Worm (Caenorhabditis elegans) whole organism, L1 larva: ENCODE measurements around the gene mrp-6.

ENCODE experiments used
- C04F5.9 ChIP-seq: sonication (generic microtip); optimal IDR thresholded peaks from 2 replicates; lab custom pipeline; 2016; ENCODE audit warnings: missing genetic modification characterization, missing compliant biosample characterization
- C16A3.4 ChIP-seq: fragments of 150-350 bp; optimal IDR thresholded peaks from 2 replicates; lab custom pipeline; 2014; ENCODE audit warnings: missing biosample characterization, missing genetic modification characterization
- C34B4.2 ChIP-seq: sonication (generic microtip); optimal IDR thresholded peaks from 2 replicates; lab custom pipeline; 2017; ENCODE audit warnings: mild to moderate bottlenecking, missing genetic modification characterization, missing compliant biosample characterization
- F16B12.6 ChIP-seq: fragments of 150-350 bp; optimal IDR thresholded peaks from 2 replicates; lab custom pipeline; 2014; ENCODE audit warnings: missing biosample characterization, missing genetic modification characterization
- Y116A8C.19 ChIP-seq: sonication (generic microtip); optimal IDR thresholded peaks from 2 replicates; lab custom pipeline; 2016; ENCODE audit warnings: missing compliant biosample characterization, missing genetic modification characterization, borderline replicate concordance
- aha-1 ChIP-seq: fragments of 150-350 bp; optimal IDR thresholded peaks from 2 replicates; lab custom pipeline; 2014; ENCODE audit warnings: missing biosample characterization, missing genetic modification characterization
- aly-2 ChIP-seq: fragments of 150-350 bp; optimal IDR thresholded peaks from 2 replicates; lab custom pipeline; 2014; ENCODE audit warnings: missing biosample characterization, missing genetic modification characterization
- ama-1 ChIP-seq: fragments of 150-350 bp; optimal IDR thresholded peaks from 2 replicates; lab custom pipeline; 2014
- blmp-1 ChIP-seq: fragments of 150-350 bp; optimal IDR thresholded peaks from 2 replicates; lab custom pipeline; 2014; ENCODE audit warnings: missing biosample characterization, missing genetic modification characterization
- ceh-63 ChIP-seq: fragments of 200-800 bp; sonication (Bioruptor generic); optimal IDR thresholded peaks from 2 replicates; lab custom pipeline; 2018; ENCODE audit warnings: mild to moderate bottlenecking, missing genetic modification characterization, missing compliant biosample characterization
- ceh-88 ChIP-seq: fragments of 200-800 bp; sonication (Bioruptor generic); IDR thresholded peaks from 2 replicates; pipeline ENCODE4 v1.3.6; 2022; ENCODE audit warnings: missing genetic modification characterization, missing compliant biosample characterization
- ces-1 ChIP-seq: fragments of 150-350 bp; optimal IDR thresholded peaks from 2 replicates; lab custom pipeline; 2014; ENCODE audit warnings: missing biosample characterization, missing genetic modification reagents, missing genetic modification characterization
- egl-13 ChIP-seq: sonication (generic microtip); optimal IDR thresholded peaks from 2 replicates; lab custom pipeline; 2016; ENCODE audit warnings: missing genotype, missing genetic modification reagents, missing genetic modification characterization, missing compliant biosample characterization
- egl-27 ChIP-seq, 2 experiments: fragments of 150-350 bp in 1 of 2; sonication (generic microtip); optimal IDR thresholded peaks; 3 replicates each; lab custom pipeline; 2017 to 2018; ENCODE audit warnings: missing biosample characterization in 2 of 2, missing genetic modification characterization in 2 of 2, missing genetic modification reagents in 2 of 2
- elt-2 ChIP-seq: sonication (generic microtip); optimal IDR thresholded peaks from 2 replicates; lab custom pipeline; 2016; ENCODE audit warnings: missing genetic modification characterization, mild to moderate bottlenecking, inconsistent platforms, missing compliant biosample characterization, missing genetic modification reagents
- elt-3 ChIP-seq, 6 experiments: fragments of 150-350 bp in 1 of 6; sonication (generic microtip); optimal IDR thresholded peaks; 2 replicates each; lab custom pipeline; 2017 to 2018; ENCODE audit warnings: missing biosample characterization in 6 of 6, missing genetic modification characterization in 6 of 6, inconsistent platforms in 1 of 6
- ets-5 ChIP-seq: fragments of 200-800 bp; sonication (Bioruptor generic); IDR thresholded peaks from 2 replicates; pipeline ENCODE4 v1.3.6; 2022; ENCODE audit warnings: missing genetic modification characterization, missing compliant biosample characterization
- fkh-10 ChIP-seq: sonication (generic microtip); optimal IDR thresholded peaks from 2 replicates; lab custom pipeline; 2017; ENCODE audit warnings: missing biosample characterization, missing genetic modification reagents, missing genetic modification characterization
- fkh-4 ChIP-seq: sonication (generic microtip); optimal IDR thresholded peaks from 2 replicates; lab custom pipeline; 2016; ENCODE audit warnings: missing compliant biosample characterization, missing genetic modification characterization, borderline replicate concordance
- fkh-8 ChIP-seq: sonication (generic microtip); optimal IDR thresholded peaks from 2 replicates; lab custom pipeline; 2016; ENCODE audit warnings: mild to moderate bottlenecking, missing genetic modification characterization, missing compliant biosample characterization
- fos-1 ChIP-seq: fragments of 150-350 bp; optimal IDR thresholded peaks from 2 replicates; lab custom pipeline; 2014; ENCODE audit warnings: missing biosample characterization, missing genetic modification characterization
- grh-1 ChIP-seq: fragments of 200-800 bp; sonication (Bioruptor generic); IDR thresholded peaks from 2 replicates; pipeline ENCODE4 v1.3.6; 2022; ENCODE audit warnings: missing genetic modification reagents, missing genetic modification characterization, missing compliant biosample characterization
- hlh-17 ChIP-seq: fragments of 200-800 bp; sonication (Bioruptor generic); optimal IDR thresholded peaks from 2 replicates; lab custom pipeline; 2018; ENCODE audit warnings: missing genetic modification characterization, mild to moderate bottlenecking, missing compliant biosample characterization, moderate library complexity, borderline replicate concordance
- hlh-4 ChIP-seq: sonication (generic microtip); optimal IDR thresholded peaks from 2 replicates; lab custom pipeline; 2016; ENCODE audit warnings: mild to moderate bottlenecking, missing genetic modification characterization, missing compliant biosample characterization
- hpl-2 ChIP-seq: fragments of 150-350 bp; optimal IDR thresholded peaks from 2 replicates; lab custom pipeline; 2014; ENCODE audit warnings: missing biosample characterization, missing genetic modification reagents, missing genetic modification characterization
- lin-13 ChIP-seq: fragments of 150-350 bp; optimal IDR thresholded peaks from 2 replicates; lab custom pipeline; 2014; ENCODE audit warnings: missing biosample characterization, missing genetic modification reagents, missing genetic modification characterization
- lin-14 ChIP-seq: fragments of 200-800 bp; sonication (Bioruptor generic); optimal IDR thresholded peaks from 2 replicates; lab custom pipeline; 2018; ENCODE audit warnings: mild to moderate bottlenecking, missing genetic modification characterization, moderate library complexity, missing compliant biosample characterization
- lin-35 ChIP-seq, 2 experiments: fragments of 150-350 bp; optimal IDR thresholded peaks; 2 replicates each; lab custom pipeline; 2014; ENCODE audit warnings: missing biosample characterization in 2 of 2, missing genetic modification characterization in 2 of 2, missing genetic modification reagents in 2 of 2
- lin-39 ChIP-seq: fragments of 150-350 bp; optimal IDR thresholded peaks from 2 replicates; lab custom pipeline; 2014; ENCODE audit warnings: missing biosample characterization, missing genetic modification reagents, missing genetic modification characterization
- lir-3 ChIP-seq: sonication (generic microtip); optimal IDR thresholded peaks from 2 replicates; lab custom pipeline; 2016; ENCODE audit warnings: mild to moderate bottlenecking, missing genetic modification characterization, moderate library complexity, missing compliant biosample characterization; ENCODE audit not compliant: poor library complexity
- lsy-2 ChIP-seq, 2 experiments: fragments of 150-350 bp; optimal IDR thresholded peaks; 2 replicates each; lab custom pipeline; 2014; ENCODE audit warnings: missing biosample characterization in 2 of 2, missing genetic modification characterization in 2 of 2
- mab-9 ChIP-seq: fragments of 200-800 bp; sonication (Bioruptor generic); IDR thresholded peaks from 2 replicates; pipeline ENCODE4 v1.3.6; 2022; ENCODE audit warnings: missing genetic modification reagents, missing genetic modification characterization, missing compliant biosample characterization
- mdl-1 ChIP-seq, 2 experiments: fragments of 150-350 bp; optimal IDR thresholded peaks; 2 replicates each; lab custom pipeline; 2014 to 2017; ENCODE audit warnings: missing biosample characterization in 2 of 2, missing genetic modification characterization in 2 of 2, inconsistent platforms in 1 of 2
- mef-2 ChIP-seq: fragments of 150-350 bp; optimal IDR thresholded peaks from 2 replicates; lab custom pipeline; 2014; ENCODE audit warnings: missing biosample characterization, missing genetic modification characterization
- mep-1 ChIP-seq: fragments of 150-350 bp; optimal IDR thresholded peaks from 2 replicates; lab custom pipeline; 2014; ENCODE audit warnings: missing biosample characterization, missing genetic modification characterization
- nhr-11 ChIP-seq: fragments of 150-350 bp; optimal IDR thresholded peaks from 2 replicates; lab custom pipeline; 2014; ENCODE audit warnings: missing biosample characterization, missing genetic modification characterization
- nhr-20 ChIP-seq: sonication (generic microtip); optimal IDR thresholded peaks from 2 replicates; lab custom pipeline; 2016; ENCODE audit warnings: mild to moderate bottlenecking, missing genetic modification characterization, missing compliant biosample characterization
- nhr-47 ChIP-seq: sonication (generic microtip); optimal IDR thresholded peaks from 2 replicates; lab custom pipeline; 2016; ENCODE audit warnings: mild to moderate bottlenecking, missing genetic modification characterization, moderate library complexity, missing compliant biosample characterization
- nhr-71 ChIP-seq: sonication (generic microtip); optimal IDR thresholded peaks from 2 replicates; lab custom pipeline; 2016; ENCODE audit warnings: mild to moderate bottlenecking, missing genetic modification characterization, moderate library complexity, missing compliant biosample characterization
- nhr-77 ChIP-seq: fragments of 150-350 bp; optimal IDR thresholded peaks from 2 replicates; lab custom pipeline; 2014; ENCODE audit warnings: missing biosample characterization, missing genetic modification characterization
- nhr-84 ChIP-seq: sonication (generic microtip); optimal IDR thresholded peaks from 2 replicates; lab custom pipeline; 2017; ENCODE audit warnings: missing biosample characterization, missing genetic modification characterization
- nhr-85 ChIP-seq: sonication (generic microtip); peaks from one replicate; lab custom pipeline; 2016; ENCODE audit warnings: missing genetic modification characterization, inconsistent platforms, missing compliant biosample characterization
- pag-3 ChIP-seq: sonication (generic microtip); optimal IDR thresholded peaks from 2 replicates; lab custom pipeline; 2017; ENCODE audit warnings: missing genetic modification characterization, mild to moderate bottlenecking, missing compliant biosample characterization, antibody characterized with exemption, borderline replicate concordance; ENCODE audit not compliant: insufficient read depth
- rnt-1 ChIP-seq: sonication (generic microtip); optimal IDR thresholded peaks from 2 replicates; lab custom pipeline; 2016; ENCODE audit warnings: mild to moderate bottlenecking, missing genetic modification characterization, moderate library complexity, missing compliant biosample characterization
- skn-1 ChIP-seq: fragments of 150-350 bp; optimal IDR thresholded peaks from 2 replicates; lab custom pipeline; 2014; ENCODE audit warnings: missing biosample characterization, missing genetic modification characterization
- snu-23 ChIP-seq: sonication (generic microtip); optimal IDR thresholded peaks from 2 replicates; lab custom pipeline; 2016; ENCODE audit warnings: missing genetic modification characterization, missing compliant biosample characterization
- sox-4 ChIP-seq: sonication (generic microtip); optimal IDR thresholded peaks from 2 replicates; lab custom pipeline; 2016; ENCODE audit warnings: missing genetic modification characterization, missing compliant biosample characterization
- swsn-7 ChIP-seq: sonication (generic microtip); optimal IDR thresholded peaks from 2 replicates; lab custom pipeline; 2016; ENCODE audit warnings: missing genetic modification characterization, missing compliant biosample characterization
- unc-130 ChIP-seq: fragments of 150-350 bp; optimal IDR thresholded peaks from 2 replicates; lab custom pipeline; 2017; ENCODE audit warnings: missing biosample characterization, missing genetic modification characterization, inconsistent platforms
- unc-98 ChIP-seq: fragments of 200-800 bp; sonication (Bioruptor generic); IDR thresholded peaks from 2 replicates; pipeline ENCODE4 v1.3.6; 2022; ENCODE audit warnings: missing genetic modification characterization, missing compliant biosample characterization
- vab-15 ChIP-seq: sonication (generic microtip); optimal IDR thresholded peaks from 2 replicates; lab custom pipeline; 2017; ENCODE audit warnings: missing genotype, mild to moderate bottlenecking, missing genetic modification characterization, missing compliant biosample characterization
- xbp-1 ChIP-seq: sonication (generic microtip); optimal IDR thresholded peaks from 2 replicates; lab custom pipeline; 2016; ENCODE audit warnings: missing genetic modification characterization, missing compliant biosample characterization

Gene mrp-6

ce11 chrX:4144136-4144781 lies 42.3 kb downstream of the mrp-6 start:
- TF ChIP-seq nhr-20 (tag; lab: Kevin White, UChicago) (peak; percentile 33), elt-3 (tag; optimal IDR thresholded peaks at IDR 0.05; lab: Kevin White, UChicago) (peak in 2 of 6 experiments; percentile 6 to 22), mdl-1 (tag; optimal IDR thresholded peaks at IDR 0.05; lab: Kevin White, UChicago) (peak in 1 of 2 experiments; percentile 31), vab-15 (tag; lab: Kevin White, UChicago) (no peak), unc-130 (tag; lab: Kevin White, UChicago) (no peak), mep-1 (tag; lab: Kevin White, UChicago) (peak; percentile 4), swsn-7 (tag; lab: Kevin White, UChicago) (no peak), lin-14 (peak; percentile 57), nhr-11 (tag; lab: Kevin White, UChicago) (no peak), elt-2 (peak; percentile 59), xbp-1 (tag; lab: Kevin White, UChicago) (no peak), hlh-17 (no peak), ama-1 (lab: Kevin White, UChicago) (no peak), fkh-8 (tag; lab: Kevin White, UChicago) (no peak), unc-98 (0 out of 2 replicates have a peak, but pooled peaks have one; percentile 12), F16B12.6 (tag; lab: Kevin White, UChicago) (no peak), blmp-1 (tag; lab: Kevin White, UChicago) (no peak), ets-5 (GFP tag; lab: Robert Waterston, UW) (no peak), C16A3.4 (tag; lab: Kevin White, UChicago) (no peak), skn-1 (peak; percentile 53), hlh-4 (tag; lab: Kevin White, UChicago) (no peak), ceh-88 (GFP tag; lab: Robert Waterston, UW) (no peak), fkh-4 (no peak), lin-13 (GFP tag; lab: Kevin White, UChicago) (no peak), mab-9 (GFP tag; lab: Robert Waterston, UW) (no peak), rnt-1 (tag; lab: Kevin White, UChicago) (peak; percentile 34), egl-13 (tag; lab: Kevin White, UChicago) (no peak), nhr-84 (tag; lab: Kevin White, UChicago) (no peak), C34B4.2 (tag; lab: Kevin White, UChicago) (no peak), egl-27 (tag; optimal IDR thresholded peaks at IDR 0.05; lab: Kevin White, UChicago) (no peak), nhr-47 (tag; lab: Kevin White, UChicago) (no peak), grh-1 (GFP tag; lab: Robert Waterston, UW) (no peak), sox-4 (tag; lab: Kevin White, UChicago) (no peak), lir-3 (tag; lab: Kevin White, UChicago) (no peak), fkh-10 (GFP tag; lab: Kevin White, UChicago) (no peak), nhr-77 (tag; lab: Kevin White, UChicago) (no peak), ces-1 (GFP tag; lab: Kevin White, UChicago) (no peak), lsy-2 (tag; optimal IDR thresholded peaks at IDR 0.05; lab: Kevin White, UChicago) (no peak), nhr-71 (tag; lab: Kevin White, UChicago) (peak; percentile 28), Y116A8C.19 (no peak), lin-39 (no peak), snu-23 (peak; percentile 2), mef-2 (tag; lab: Kevin White, UChicago) (no peak), lin-35 (GFP tag; optimal IDR thresholded peaks at IDR 0.05; lab: Kevin White, UChicago) (peak in 1 of 2 experiments; percentile 60), pag-3 (tag; lab: Kevin White, UChicago) (no peak), nhr-85 (tag; lab: Kevin White, UChicago) (peak; percentile 76), ceh-63 (GFP tag; lab: Kevin White, UChicago) (no peak), fos-1 (tag; lab: Kevin White, UChicago) (no peak), C04F5.9 (tag; lab: Kevin White, UChicago) (no peak), aly-2 (tag; lab: Kevin White, UChicago) (no peak), hpl-2 (GFP tag; lab: Kevin White, UChicago) (no peak), aha-1 (tag; lab: Kevin White, UChicago) (no peak)
